Worm (Caenorhabditis elegans) whole organism, L1 larva: ENCODE data around the gene tkr-1.

ENCODE experiments used
- C16A3.4 ChIP-seq: fragments of 150-350 bp; optimal IDR thresholded peaks from 2 replicates; lab custom pipeline; 2014; ENCODE audit warnings: missing biosample characterization, missing genetic modification characterization
- F16B12.6 ChIP-seq: fragments of 150-350 bp; optimal IDR thresholded peaks from 2 replicates; lab custom pipeline; 2014; ENCODE audit warnings: missing biosample characterization, missing genetic modification characterization
- alr-1 ChIP-seq: fragments of 200-800 bp; sonication (Bioruptor generic); optimal IDR thresholded peaks from 2 replicates; lab custom pipeline; 2018; ENCODE audit warnings: borderline replicate concordance, mild to moderate bottlenecking, missing genetic modification characterization, missing compliant biosample characterization
- ceh-63 ChIP-seq: fragments of 200-800 bp; sonication (Bioruptor generic); optimal IDR thresholded peaks from 2 replicates; lab custom pipeline; 2018; ENCODE audit warnings: mild to moderate bottlenecking, missing genetic modification characterization, missing compliant biosample characterization
- ceh-82 ChIP-seq, 3 experiments: fragments of 150-350 bp in 1 of 3; sonication (generic microtip) in 2 of 3; optimal IDR thresholded peaks; 2 replicates each; lab custom pipeline; 2014 to 2017; ENCODE audit warnings: missing biosample characterization in 3 of 3, missing genetic modification characterization in 3 of 3
- ceh-90 ChIP-seq: sonication (generic microtip); optimal IDR thresholded peaks from 2 replicates; lab custom pipeline; 2016; ENCODE audit warnings: missing genetic modification characterization, missing compliant biosample characterization
- dpl-1 ChIP-seq, 3 experiments: fragments of 150-350 bp in 2 of 3; sonication (generic microtip) in 1 of 3; optimal IDR thresholded peaks; 2 replicates each; lab custom pipeline; 2014 to 2017; ENCODE audit warnings: missing biosample characterization in 3 of 3, missing genetic modification characterization in 3 of 3, missing genetic modification reagents in 3 of 3
- dsc-1 ChIP-seq: sonication (generic microtip); optimal IDR thresholded peaks from 2 replicates; lab custom pipeline; 2016; ENCODE audit warnings: mild to moderate bottlenecking, missing genetic modification characterization, missing compliant biosample characterization
- efl-1 ChIP-seq, 4 experiments: fragments of 150-350 bp; optimal IDR thresholded peaks in 3 of 4; peaks in 1 of 4; 1 replicate in 1 of 4; 2 replicates in 3 of 4; lab custom pipeline; 2014; ENCODE audit warnings: missing biosample characterization in 2 of 4, missing genetic modification characterization in 2 of 4, missing genetic modification reagents in 2 of 4
- efl-3 ChIP-seq: fragments of 200-800 bp; sonication (Bioruptor generic); optimal IDR thresholded peaks from 2 replicates; lab custom pipeline; 2018; ENCODE audit warnings: mild to moderate bottlenecking, missing genetic modification characterization, missing compliant biosample characterization
- egl-13 ChIP-seq: sonication (generic microtip); optimal IDR thresholded peaks from 2 replicates; lab custom pipeline; 2016; ENCODE audit warnings: missing genotype, missing genetic modification reagents, missing genetic modification characterization, missing compliant biosample characterization
- elt-2 ChIP-seq: sonication (generic microtip); optimal IDR thresholded peaks from 2 replicates; lab custom pipeline; 2016; ENCODE audit warnings: missing genetic modification characterization, mild to moderate bottlenecking, inconsistent platforms, missing compliant biosample characterization, missing genetic modification reagents
- elt-3 ChIP-seq, 6 experiments: fragments of 150-350 bp in 1 of 6; sonication (generic microtip); optimal IDR thresholded peaks; 2 replicates each; lab custom pipeline; 2017 to 2018; ENCODE audit warnings: missing biosample characterization in 6 of 6, missing genetic modification characterization in 6 of 6, inconsistent platforms in 1 of 6
- ets-5 ChIP-seq: fragments of 200-800 bp; sonication (Bioruptor generic); IDR thresholded peaks from 2 replicates; pipeline ENCODE4 v1.3.6; 2022; ENCODE audit warnings: missing genetic modification characterization, missing compliant biosample characterization
- fkh-10 ChIP-seq: sonication (generic microtip); optimal IDR thresholded peaks from 2 replicates; lab custom pipeline; 2017; ENCODE audit warnings: missing biosample characterization, missing genetic modification reagents, missing genetic modification characterization
- fos-1 ChIP-seq: fragments of 150-350 bp; optimal IDR thresholded peaks from 2 replicates; lab custom pipeline; 2014; ENCODE audit warnings: missing biosample characterization, missing genetic modification characterization
- hlh-17 ChIP-seq: fragments of 200-800 bp; sonication (Bioruptor generic); optimal IDR thresholded peaks from 2 replicates; lab custom pipeline; 2018; ENCODE audit warnings: missing genetic modification characterization, mild to moderate bottlenecking, missing compliant biosample characterization, moderate library complexity, borderline replicate concordance
- hlh-4 ChIP-seq: sonication (generic microtip); optimal IDR thresholded peaks from 2 replicates; lab custom pipeline; 2016; ENCODE audit warnings: mild to moderate bottlenecking, missing genetic modification characterization, missing compliant biosample characterization
- irx-1 ChIP-seq: sonication (generic microtip); optimal IDR thresholded peaks from 2 replicates; lab custom pipeline; 2016; ENCODE audit warnings: missing genetic modification characterization, missing compliant biosample characterization
- isw-1 ChIP-seq: fragments of 200-800 bp; sonication (Bioruptor generic); IDR thresholded peaks from 2 replicates; pipeline ENCODE4 v1.3.6; 2022; ENCODE audit warnings: missing genetic modification characterization, missing compliant biosample characterization
- lin-13 ChIP-seq: fragments of 150-350 bp; optimal IDR thresholded peaks from 2 replicates; lab custom pipeline; 2014; ENCODE audit warnings: missing biosample characterization, missing genetic modification reagents, missing genetic modification characterization
- lsy-2 ChIP-seq, 2 experiments: fragments of 150-350 bp; optimal IDR thresholded peaks; 2 replicates each; lab custom pipeline; 2014; ENCODE audit warnings: missing biosample characterization in 2 of 2, missing genetic modification characterization in 2 of 2
- mab-9 ChIP-seq: fragments of 200-800 bp; sonication (Bioruptor generic); IDR thresholded peaks from 2 replicates; pipeline ENCODE4 v1.3.6; 2022; ENCODE audit warnings: missing genetic modification reagents, missing genetic modification characterization, missing compliant biosample characterization
- nhr-19 ChIP-seq: fragments of 200-800 bp; sonication (Bioruptor generic); conservative IDR thresholded peaks from 2 replicates; pipeline ENCODE4 v1.3.6; 2022; ENCODE audit warnings: missing genetic modification characterization, missing compliant biosample characterization
- nhr-20 ChIP-seq: sonication (generic microtip); optimal IDR thresholded peaks from 2 replicates; lab custom pipeline; 2016; ENCODE audit warnings: mild to moderate bottlenecking, missing genetic modification characterization, missing compliant biosample characterization
- nhr-237 ChIP-seq: fragments of 150-350 bp; optimal IDR thresholded peaks from 2 replicates; lab custom pipeline; 2014; ENCODE audit warnings: missing biosample characterization, missing genetic modification characterization
- nhr-71 ChIP-seq: sonication (generic microtip); optimal IDR thresholded peaks from 2 replicates; lab custom pipeline; 2016; ENCODE audit warnings: mild to moderate bottlenecking, missing genetic modification characterization, moderate library complexity, missing compliant biosample characterization
- nhr-76 ChIP-seq: sonication (generic microtip); optimal IDR thresholded peaks from 2 replicates; lab custom pipeline; 2017; ENCODE audit warnings: missing biosample characterization, missing genetic modification characterization
- nhr-77 ChIP-seq: fragments of 150-350 bp; optimal IDR thresholded peaks from 2 replicates; lab custom pipeline; 2014; ENCODE audit warnings: missing biosample characterization, missing genetic modification characterization
- nhr-84 ChIP-seq: sonication (generic microtip); optimal IDR thresholded peaks from 2 replicates; lab custom pipeline; 2017; ENCODE audit warnings: missing biosample characterization, missing genetic modification characterization
- rnt-1 ChIP-seq: sonication (generic microtip); optimal IDR thresholded peaks from 2 replicates; lab custom pipeline; 2016; ENCODE audit warnings: mild to moderate bottlenecking, missing genetic modification characterization, moderate library complexity, missing compliant biosample characterization
- snpc-4 ChIP-seq: fragments of 150-350 bp; optimal IDR thresholded peaks from 2 replicates; lab custom pipeline; 2014; ENCODE audit warnings: missing biosample characterization, missing genetic modification characterization
- snu-23 ChIP-seq: sonication (generic microtip); optimal IDR thresholded peaks from 2 replicates; lab custom pipeline; 2016; ENCODE audit warnings: missing genetic modification characterization, missing compliant biosample characterization
- sox-4 ChIP-seq: sonication (generic microtip); optimal IDR thresholded peaks from 2 replicates; lab custom pipeline; 2016; ENCODE audit warnings: missing genetic modification characterization, missing compliant biosample characterization
- sup-37 ChIP-seq: fragments of 200-800 bp; sonication (Bioruptor generic); optimal IDR thresholded peaks from 2 replicates; lab custom pipeline; 2018; ENCODE audit warnings: mild to moderate bottlenecking, missing genetic modification characterization, missing compliant biosample characterization
- tbx-2 ChIP-seq: sonication (generic microtip); optimal IDR thresholded peaks from 2 replicates; lab custom pipeline; 2016; ENCODE audit warnings: missing genetic modification characterization, missing compliant biosample characterization
- unc-130 ChIP-seq: fragments of 150-350 bp; optimal IDR thresholded peaks from 2 replicates; lab custom pipeline; 2017; ENCODE audit warnings: missing biosample characterization, missing genetic modification characterization, inconsistent platforms
- unc-30 ChIP-seq: sonication (generic microtip); optimal IDR thresholded peaks from 2 replicates; lab custom pipeline; 2017; ENCODE audit warnings: missing biosample characterization, missing genetic modification characterization
- zag-1 ChIP-seq: fragments of 150-350 bp; optimal IDR thresholded peaks from 2 replicates; lab custom pipeline; 2014; ENCODE audit warnings: missing biosample characterization, missing genetic modification characterization
- ztf-11 ChIP-seq, 2 experiments: sonication (generic microtip); optimal IDR thresholded peaks; 2 replicates each; lab custom pipeline; 2016 to 2017; ENCODE audit warnings: missing genetic modification characterization in 2 of 2, missing biosample characterization in 1 of 2, missing compliant biosample characterization in 1 of 2
- ztf-4 ChIP-seq: fragments of 150-350 bp; optimal IDR thresholded peaks from 2 replicates; lab custom pipeline; 2014; ENCODE audit warnings: missing biosample characterization, missing genetic modification characterization

tkr-1 gene

DNA sequence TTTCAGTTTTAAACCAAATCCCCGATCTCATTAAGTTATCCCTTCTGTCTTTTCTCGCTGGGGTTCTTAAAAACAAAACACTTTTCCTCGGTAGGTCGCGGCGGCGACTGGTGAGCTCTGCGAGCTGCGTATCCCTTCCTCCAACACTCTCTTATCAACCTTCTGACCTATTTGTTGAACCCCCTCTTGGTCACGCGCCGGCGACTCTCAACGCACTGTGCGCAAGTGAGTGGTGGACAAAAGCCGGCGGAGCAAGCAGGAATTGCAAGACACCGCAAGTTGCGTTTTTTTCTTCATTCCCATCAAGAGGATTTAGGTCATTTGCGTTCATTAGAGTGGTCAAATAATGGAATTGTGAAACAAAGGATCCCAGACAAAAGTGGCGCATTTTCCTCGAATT, 29.8 kb upstream of the tkr-1 start (continued):
- TF ChIP-seq nhr-20: no peak
- no peak for TF ChIP-seq snu-23 (GFP tag; lab: Kevin White, UChicago)
- TF ChIP-seq rnt-1 (tag; lab: Kevin White, UChicago): peak; percentile 60
- TF ChIP-seq nhr-19 (GFP tag; lab: Robert Waterston, UW): 0 out of 2 replicates have a peak, but pooled peaks have one; percentile 12
- peak; percentile 43 for TF ChIP-seq unc-130 (tag; lab: Kevin White, UChicago)
- TF ChIP-seq egl-13 (tag; lab: Kevin White, UChicago): no peak
- no peak for TF ChIP-seq hlh-17 (GFP tag; lab: Kevin White, UChicago)
- no peak for TF ChIP-seq ets-5 (GFP tag; lab: Robert Waterston, UW)
- no peak for TF ChIP-seq lin-13 (GFP tag; lab: Kevin White, UChicago)
- TF ChIP-seq snpc-4 (tag; lab: Kevin White, UChicago): no peak
- TF ChIP-seq nhr-77 (tag; lab: Kevin White, UChicago): no peak

DNA sequence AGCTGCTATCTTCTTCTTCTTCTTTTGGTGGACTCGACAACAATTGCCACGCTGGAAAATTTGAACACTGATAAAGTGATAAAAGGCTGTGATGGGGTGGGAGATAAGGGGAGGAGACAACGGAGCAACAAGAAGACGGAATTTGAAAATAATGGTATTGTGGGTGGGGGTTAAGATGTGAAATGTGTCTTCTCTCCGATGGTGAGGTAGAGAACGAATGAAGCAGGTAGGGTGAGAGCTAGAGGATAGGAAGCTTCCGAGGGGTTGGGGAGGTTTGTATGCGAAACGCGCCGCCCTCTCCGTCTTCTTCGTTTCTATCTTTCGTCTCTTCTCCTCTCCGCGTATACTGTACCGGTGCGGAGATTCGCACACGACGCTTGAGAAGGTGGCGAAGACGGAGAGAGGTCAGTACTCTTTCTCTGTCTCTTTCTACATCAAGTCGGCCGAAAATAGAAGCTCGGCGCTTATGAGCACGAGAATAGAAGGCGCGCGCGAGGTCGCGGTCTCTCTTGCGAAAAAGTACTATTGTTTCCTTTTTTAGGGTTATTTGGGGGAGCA, 28.1 kb upstream of the tkr-1 start, which contains the start of gene chtb-1:
TSS of gene chtb-1 (minus strand) at position 51 of the 558 bp plus-strand sequence.
- TF ChIP-seq lsy-2 (tag; optimal IDR thresholded peaks at IDR 0.05; lab: Kevin White, UChicago) (no peak), nhr-237 (tag; lab: Kevin White, UChicago) (no peak), ztf-11 (tag; optimal IDR thresholded peaks at IDR 0.05; lab: Kevin White, UChicago) (no peak), ztf-4 (tag; lab: Kevin White, UChicago) (no peak), fos-1 (tag; lab: Kevin White, UChicago) (no peak), irx-1 (no peak), unc-130 (tag; lab: Kevin White, UChicago) (no peak), sup-37 (GFP tag; lab: Kevin White, UChicago) (no peak), ceh-82 (tag; optimal IDR thresholded peaks at IDR 0.05; lab: Kevin White, UChicago) (no peak), nhr-71 (no peak), fkh-10 (GFP tag; lab: Kevin White, UChicago) (no peak), ceh-63 (no peak), tbx-2 (tag; lab: Kevin White, UChicago) (no peak), ceh-90 (tag; lab: Kevin White, UChicago) (no peak), hlh-17 (GFP tag; lab: Kevin White, UChicago) (no peak), mab-9 (GFP tag; lab: Robert Waterston, UW) (no peak), nhr-76 (no peak), elt-3 (tag; optimal IDR thresholded peaks at IDR 0.05; lab: Kevin White, UChicago) (no peak), C16A3.4 (tag; lab: Kevin White, UChicago) (no peak), nhr-20 (no peak)

DNA sequence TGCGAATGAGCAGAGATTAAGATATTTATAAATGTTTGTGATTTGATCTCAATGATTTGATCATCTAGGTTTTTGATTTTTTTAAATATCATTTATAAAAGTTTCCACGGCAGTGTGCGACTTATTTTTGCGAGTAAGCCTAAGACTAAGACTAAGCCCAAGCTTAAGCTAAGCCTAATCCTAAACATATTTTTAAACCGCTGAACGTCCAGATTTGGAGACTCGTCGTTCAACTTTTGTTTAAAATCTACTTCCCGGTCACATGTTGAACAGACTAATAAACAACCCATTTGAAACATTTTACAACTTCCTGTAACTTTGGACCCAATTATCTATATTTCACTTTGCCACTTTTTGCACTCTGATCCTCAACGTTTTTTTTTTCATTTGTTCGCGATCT, 24.5 kb upstream of the tkr-1 start, which contains the start of gene K04H4.5:
TSS of gene K04H4.5 (plus strand) at position 301 of the 400 bp plus-strand sequence.
- TF ChIP-seq rnt-1 (tag; lab: Kevin White, UChicago) (no peak), F16B12.6 (tag; lab: Kevin White, UChicago) (no peak), alr-1 (no peak), unc-30 (tag; lab: Kevin White, UChicago) (no peak), mab-9 (GFP tag; lab: Robert Waterston, UW) (no peak), zag-1 (tag; lab: Kevin White, UChicago) (no peak), nhr-20 (no peak), efl-1 (optimal IDR thresholded peaks at IDR 0.05; lab: Kevin White, UChicago) (no peak), efl-1 (GFP tag; optimal IDR thresholded peaks at IDR 0.05 in 1 of 2; lab: Kevin White, UChicago) (no peak), dpl-1 (GFP tag; optimal IDR thresholded peaks at IDR 0.05; lab: Kevin White, UChicago) (no peak), hlh-4 (tag; lab: Kevin White, UChicago) (no peak), efl-3 (GFP tag; lab: Kevin White, UChicago) (no peak), elt-3 (tag; optimal IDR thresholded peaks at IDR 0.05; lab: Kevin White, UChicago) (no peak), nhr-237 (tag; lab: Kevin White, UChicago) (no peak), dsc-1 (tag; lab: Kevin White, UChicago) (no peak), elt-2 (tag; lab: Kevin White, UChicago) (no peak), snu-23 (GFP tag; lab: Kevin White, UChicago) (no peak), nhr-84 (tag; lab: Kevin White, UChicago) (no peak), sox-4 (no peak), isw-1 (GFP tag; lab: Robert Waterston, UW) (no peak)
